Fruit fly (Drosophila melanogaster): ENCODE measurements around the gene CG11158.

DNA sequence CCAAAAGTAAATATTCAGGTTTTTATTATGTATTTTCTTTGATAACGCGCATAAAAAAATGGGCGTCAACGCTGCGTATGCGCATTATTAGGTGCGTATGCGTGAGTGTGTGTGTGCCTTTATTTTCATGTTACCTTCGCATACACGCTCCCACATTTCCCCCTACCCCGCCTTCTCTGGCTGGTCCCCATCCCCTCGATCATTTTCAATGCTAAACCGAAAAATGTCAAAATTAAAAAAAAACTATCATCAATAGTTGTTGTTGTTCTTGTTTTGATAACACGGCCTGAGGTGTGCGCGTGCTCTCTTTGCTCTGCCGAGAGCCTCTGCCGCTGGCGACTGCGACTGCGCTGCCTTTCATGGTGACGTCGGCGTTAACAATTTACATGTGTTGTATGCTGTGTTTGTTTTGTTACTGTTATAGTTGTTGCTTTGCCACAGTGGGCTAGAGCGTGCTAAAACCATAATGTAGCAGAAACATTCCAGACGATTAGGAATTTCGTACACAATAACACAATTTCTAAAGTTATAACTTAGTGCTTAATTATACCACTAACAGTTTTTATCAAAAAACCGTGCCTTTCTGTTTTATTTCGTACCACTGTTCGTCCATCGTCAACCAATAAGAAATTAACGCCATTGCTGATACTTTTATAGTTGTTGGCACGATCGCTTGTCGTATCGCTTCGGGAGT, 42.6 kb upstream of the CG11158 start:
- TF ChIP-seq CG11617 (GFP tag; optimal IDR thresholded peaks at IDR 0.05): peak; percentile 95
- peak; percentile 84 for TF ChIP-seq toe (GFP tag; optimal IDR thresholded peaks at IDR 0.05)
- peak; percentile 95 for TF ChIP-seq Mnt (GFP tag; optimal IDR thresholded peaks at IDR 0.05)
- peak; percentile 95 for TF ChIP-seq CG14711 (tag; optimal IDR thresholded peaks at IDR 0.05)
- TF ChIP-seq CG12768 (GFP tag; optimal IDR thresholded peaks at IDR 0.05): peak; percentile 94
- peak; percentile 95 for TF ChIP-seq Hr96 (GFP tag; optimal IDR thresholded peaks at IDR 0.05)
- TF ChIP-seq CG7045 (GFP tag; optimal IDR thresholded peaks at IDR 0.05): peak; percentile 88
- TF ChIP-seq Crg-1 (GFP tag; optimal IDR thresholded peaks at IDR 0.05): peak; percentile 96
- peak; percentile 98 for TF ChIP-seq CG7101 (tag; optimal IDR thresholded peaks at IDR 0.05)
- TF ChIP-seq kay (GFP tag; ENCODE audit: borderline replicate concordance): peak; percentile 85
- peak; percentile 89 for TF ChIP-seq pad (GFP tag; optimal IDR thresholded peaks at IDR 0.05)
- TF ChIP-seq CG1620 (GFP tag; optimal IDR thresholded peaks at IDR 0.05): peak; percentile 94
